Fruit fly (Drosophila melanogaster) whole organism, embryonic: ENCODE data around the gene Bet5.

Experiments
- Abd-B ChIP-seq: fragments of 200-800 bp; sonication (Bioruptor generic); optimal IDR thresholded peaks from 2 replicates; lab custom pipeline; 2018; ENCODE audit warnings: missing biosample characterization, mild to moderate bottlenecking, missing genetic modification characterization, moderate library complexity
- CG10462 ChIP-seq: fragments of 200-800 bp; sonication (Bioruptor generic); optimal IDR thresholded peaks from 2 replicates; lab custom pipeline; 2016; ENCODE audit warnings: missing biosample characterization, missing genetic modification characterization
- CG11696 ChIP-seq: fragments of 200-800 bp; sonication (Bioruptor generic); IDR thresholded peaks from 2 replicates; pipeline ENCODE4 v1.3.6; 2022; ENCODE audit warnings: missing biosample characterization, missing genetic modification characterization
- CG12236 ChIP-seq: fragments of 200-800 bp; sonication (Bioruptor generic); optimal IDR thresholded peaks from 2 replicates; lab custom pipeline; 2016; ENCODE audit warnings: missing biosample characterization, missing genetic modification characterization
- CG13894 ChIP-seq: fragments of 200-800 bp; sonication (Bioruptor generic); optimal IDR thresholded peaks from 3 replicates; lab custom pipeline; 2018; ENCODE audit warnings: missing biosample characterization, mild to moderate bottlenecking, missing genetic modification characterization, moderate library complexity
- CG14014 ChIP-seq: fragments of 200-800 bp; sonication (Bioruptor generic); IDR thresholded peaks from 2 replicates; pipeline ENCODE4 v1.3.6; 2022; ENCODE audit warnings: missing biosample characterization, missing genetic modification characterization
- CG16779 ChIP-seq: fragments of 200-800 bp; sonication (Bioruptor generic); IDR thresholded peaks from 2 replicates; pipeline ENCODE4 v1.3.6; 2022; ENCODE audit warnings: missing biosample characterization, missing genetic modification characterization
- CG1832 ChIP-seq: fragments of 200-800 bp; sonication (Bioruptor generic); optimal IDR thresholded peaks from 2 replicates; lab custom pipeline; 2017; ENCODE audit warnings: missing biosample characterization, mild to moderate bottlenecking, missing genetic modification characterization, inconsistent platforms
- CG18599 ChIP-seq: fragments of 200-800 bp; sonication (Bioruptor generic); optimal IDR thresholded peaks from 3 replicates; lab custom pipeline; 2017; ENCODE audit warnings: missing biosample characterization, missing genetic modification characterization, mild to moderate bottlenecking, moderate library complexity, missing genetic modification reagents
- CG2120 ChIP-seq: fragments of 200-800 bp; sonication (Bioruptor generic); optimal IDR thresholded peaks from 3 replicates; lab custom pipeline; 2016; ENCODE audit warnings: missing biosample characterization, missing genetic modification characterization
- CG2202 ChIP-seq: fragments of 200-800 bp; sonication (Bioruptor generic); optimal IDR thresholded peaks from 2 replicates; lab custom pipeline; 2018; ENCODE audit warnings: missing biosample characterization, mild to moderate bottlenecking, missing genetic modification characterization
- CG30020 ChIP-seq: fragments of 200-800 bp; optimal IDR thresholded peaks from 2 replicates; lab custom pipeline; 2019; ENCODE audit warnings: missing biosample characterization, mild to moderate bottlenecking, missing genetic modification characterization, moderate library complexity
- CG30431 ChIP-seq: fragments of 200-800 bp; sonication (Bioruptor generic); optimal IDR thresholded peaks from 2 replicates; lab custom pipeline; 2017; ENCODE audit warnings: missing biosample characterization, missing genetic modification characterization
- CG4424 ChIP-seq: fragments of 200-800 bp; sonication (Bioruptor generic); optimal IDR thresholded peaks from 3 replicates; lab custom pipeline; 2016; ENCODE audit warnings: missing biosample characterization, missing genetic modification characterization
- CG7963 ChIP-seq: fragments of 200-800 bp; sonication (Bioruptor generic); IDR thresholded peaks from 3 replicates; pipeline ENCODE4 v1.3.6; 2022; ENCODE audit warnings: missing biosample characterization, missing genetic modification characterization; ENCODE audit not compliant: partially characterized antibody
- CG8359 ChIP-seq: fragments of 200-800 bp; sonication (Bioruptor generic); optimal IDR thresholded peaks from 2 replicates; lab custom pipeline; 2017; ENCODE audit warnings: missing biosample characterization, mild to moderate bottlenecking, missing genetic modification characterization, borderline replicate concordance
- CG8765 ChIP-seq: fragments of 200-800 bp; sonication (Bioruptor generic); IDR thresholded peaks from 2 replicates; pipeline ENCODE4 v1.3.6; 2022; ENCODE audit warnings: missing biosample characterization, missing genetic modification characterization
- CG8924 ChIP-seq: fragments of 200-800 bp; optimal IDR thresholded peaks from 3 replicates; lab custom pipeline; 2019; ENCODE audit warnings: missing biosample characterization, mild to moderate bottlenecking, missing genetic modification characterization, moderate library complexity
- CkIIα-i1 ChIP-seq: fragments of 200-800 bp; sonication (Bioruptor generic); IDR thresholded peaks from 2 replicates; pipeline ENCODE4 v1.3.6; 2022; ENCODE audit warnings: missing biosample characterization, missing genetic modification characterization
- Deaf1 ChIP-seq: fragments of 200-800 bp; optimal IDR thresholded peaks from 3 replicates; lab custom pipeline; 2019; ENCODE audit warnings: missing biosample characterization, mild to moderate bottlenecking, missing genetic modification characterization, moderate library complexity
- Dp ChIP-seq: fragments of 200-800 bp; sonication (Bioruptor generic); optimal IDR thresholded peaks from 2 replicates; lab custom pipeline; 2018; ENCODE audit warnings: missing biosample characterization, mild to moderate bottlenecking, missing genetic modification characterization, moderate library complexity
- Drgx ChIP-seq: fragments of 200-800 bp; sonication (Bioruptor generic); IDR thresholded peaks from 2 replicates; pipeline ENCODE4 v1.3.6; 2022; ENCODE audit warnings: missing biosample characterization, missing genetic modification characterization
- HLH4C ChIP-seq: fragments of 200-800 bp; sonication (Bioruptor generic); IDR thresholded peaks from 3 replicates; pipeline ENCODE4 v1.3.6; 2022; ENCODE audit warnings: missing biosample characterization, missing genetic modification characterization; ENCODE audit not compliant: partially characterized antibody
- Mad ChIP-seq: fragments of 200-800 bp; sonication (Bioruptor generic); optimal IDR thresholded peaks from 2 replicates; lab custom pipeline; 2016; ENCODE audit warnings: missing biosample characterization, missing genetic modification characterization
- Optix ChIP-seq: fragments of 200-800 bp; sonication (Bioruptor generic); IDR thresholded peaks from 3 replicates; pipeline ENCODE4 v1.3.6; 2022; ENCODE audit warnings: missing biosample characterization, missing genetic modification characterization
- Sry-β ChIP-seq: fragments of 200-800 bp; sonication (Bioruptor generic); optimal IDR thresholded peaks from 2 replicates; lab custom pipeline; 2018; ENCODE audit warnings: missing biosample characterization, mild to moderate bottlenecking, missing genetic modification characterization, moderate library complexity
- Xrp1 ChIP-seq: fragments of 200-800 bp; sonication (Bioruptor generic); IDR thresholded peaks from 2 replicates; pipeline ENCODE4 v1.3.6; 2022; ENCODE audit warnings: missing biosample characterization, missing genetic modification characterization
- ash1 ChIP-seq: fragments of 200-800 bp; sonication (Bioruptor generic); optimal IDR thresholded peaks from 2 replicates; lab custom pipeline; 2018; ENCODE audit warnings: missing biosample characterization, mild to moderate bottlenecking, missing genetic modification characterization
- ato ChIP-seq: fragments of 200-800 bp; sonication (Bioruptor generic); IDR thresholded peaks from 2 replicates; pipeline ENCODE4 v1.3.6; 2022; ENCODE audit warnings: missing biosample characterization, missing genetic modification characterization; ENCODE audit not compliant: partially characterized antibody
- bigmax ChIP-seq: fragments of 200-800 bp; sonication (Bioruptor generic); optimal IDR thresholded peaks from 2 replicates; lab custom pipeline; 2018; ENCODE audit warnings: missing biosample characterization, mild to moderate bottlenecking, missing genetic modification characterization
- cad ChIP-seq: fragments of >200 bp; optimal IDR thresholded peaks from 2 replicates; lab custom pipeline; 2017; ENCODE audit warnings: missing biosample characterization, missing genetic modification characterization
- dmrt99B ChIP-seq: fragments of 200-800 bp; sonication (Bioruptor generic); optimal IDR thresholded peaks from 2 replicates; lab custom pipeline; 2018; ENCODE audit warnings: missing biosample characterization, mild to moderate bottlenecking, missing genetic modification characterization, moderate library complexity
- dpn ChIP-seq, 2 experiments: fragments of 200-800 bp; sonication (Bioruptor generic); optimal IDR thresholded peaks; 3 replicates each; lab custom pipeline; 2016; ENCODE audit warnings: missing biosample characterization in 2 of 2, missing genetic modification characterization in 2 of 2
- en ChIP-seq: fragments of 200-800 bp; sonication (Bioruptor generic); optimal IDR thresholded peaks from 2 replicates; lab custom pipeline; 2016; ENCODE audit warnings: missing biosample characterization, missing genetic modification characterization
- ftz-f1 ChIP-seq: fragments of 200-800 bp; sonication (Bioruptor generic); optimal IDR thresholded peaks from 2 replicates; lab custom pipeline; 2016; ENCODE audit warnings: missing biosample characterization, missing genetic modification characterization
- gem ChIP-seq: fragments of 200-800 bp; sonication (Bioruptor generic); optimal IDR thresholded peaks from 2 replicates; lab custom pipeline; 2019; ENCODE audit warnings: missing biosample characterization, mild to moderate bottlenecking, missing genetic modification characterization, moderate library complexity
- kay ChIP-seq: fragments of 200-800 bp; sonication (Bioruptor generic); optimal IDR thresholded peaks from 2 replicates; lab custom pipeline; 2016; ENCODE audit warnings: missing biosample characterization, missing genetic modification characterization
- ken ChIP-seq: fragments of 200-800 bp; sonication (Bioruptor generic); IDR thresholded peaks from 3 replicates; pipeline ENCODE4 v1.3.6; 2022; ENCODE audit warnings: missing biosample characterization, missing genetic modification characterization
- nerfin-2 ChIP-seq: fragments of 200-800 bp; sonication (Bioruptor generic); IDR thresholded peaks from 2 replicates; pipeline ENCODE4 v1.3.6; 2022; ENCODE audit warnings: missing biosample characterization, missing genetic modification characterization; ENCODE audit not compliant: partially characterized antibody
- nmo ChIP-seq: fragments of 200-800 bp; sonication (Bioruptor generic); optimal IDR thresholded peaks from 2 replicates; lab custom pipeline; 2018; ENCODE audit warnings: missing biosample characterization, mild to moderate bottlenecking, missing genetic modification characterization, moderate library complexity
- pros ChIP-seq: fragments of 200-800 bp; sonication (Bioruptor generic); optimal IDR thresholded peaks from 3 replicates; lab custom pipeline; 2019; ENCODE audit warnings: missing biosample characterization, mild to moderate bottlenecking, missing genetic modification characterization, moderate library complexity
- row ChIP-seq: fragments of 200-800 bp; sonication (Bioruptor generic); IDR thresholded peaks from 3 replicates; pipeline ENCODE4 v1.3.6; 2022; ENCODE audit warnings: missing biosample characterization, missing genetic modification characterization
- sug ChIP-seq: fragments of 200-800 bp; optimal IDR thresholded peaks from 2 replicates; lab custom pipeline; 2019; ENCODE audit warnings: missing biosample characterization, mild to moderate bottlenecking, missing genetic modification characterization, moderate library complexity
- tio ChIP-seq: fragments of 200-800 bp; sonication (Bioruptor generic); optimal IDR thresholded peaks from 2 replicates; lab custom pipeline; 2017; ENCODE audit warnings: missing biosample characterization, missing genetic modification characterization, inconsistent platforms
- trh ChIP-seq: fragments of 200-800 bp; sonication (Bioruptor generic); optimal IDR thresholded peaks from 2 replicates; lab custom pipeline; 2016; ENCODE audit warnings: missing biosample characterization, missing genetic modification characterization
- vvl ChIP-seq: fragments of 200-800 bp; sonication (Bioruptor generic); IDR thresholded peaks from 2 replicates; pipeline ENCODE4 v1.3.6; 2022; ENCODE audit warnings: missing biosample characterization, missing genetic modification characterization
- z ChIP-seq: fragments of 200-800 bp; sonication (Bioruptor generic); IDR thresholded peaks from 3 replicates; pipeline ENCODE4 v1.3.6; 2022; ENCODE audit warnings: missing biosample characterization, missing genetic modification characterization
- zfh1 ChIP-seq: fragments of 200-800 bp; sonication (Bioruptor generic); IDR thresholded peaks from 3 replicates; pipeline ENCODE4 v1.3.6; 2022; ENCODE audit warnings: missing biosample characterization, missing genetic modification characterization

The Bet5 gene

dm6 chr3R:30203104-30203986, 23.3 kb downstream of the Bet5 start (continued):
- TF ChIP-seq CG14014 (GFP tag; lab: Robert Waterston, UW) (peak; percentile 97), Xrp1 (GFP tag; lab: Robert Waterston, UW) (peak; percentile 93), tio (GFP tag; lab: Kevin White, UChicago) (peak; percentile 92), bigmax (GFP tag; lab: Kevin White, UChicago) (no peak), kay (GFP tag; lab: Kevin White, UChicago) (peak; percentile 90), row (GFP tag; lab: Robert Waterston, UW) (peak; percentile 99), CG1832 (GFP tag; lab: Kevin White, UChicago) (no peak), CG11696 (peak; percentile 75), CG30431 (GFP tag; lab: Kevin White, UChicago) (peak; percentile 89), pros (GFP tag; lab: Kevin White, UChicago) (peak; percentile 7), dmrt99B (tag; lab: Kevin White, UChicago) (peak; percentile 97), sug (tag; lab: Kevin White, UChicago) (peak; percentile 90), Deaf1 (tag; lab: Kevin White, UChicago) (peak; percentile 83), Abd-B (peak; percentile 97), CG4424 (GFP tag; lab: Kevin White, UChicago) (peak; percentile 98), nerfin-2 (GFP tag; lab: Robert Waterston, UW) (no peak), Optix (GFP tag; lab: Robert Waterston, UW) (peak; percentile 98), gem (peak; percentile 96), vvl (GFP tag; lab: Robert Waterston, UW) (peak; percentile 95), cad (GFP tag; lab: Kevin White, UChicago) (no peak), CG30020 (tag; lab: Kevin White, UChicago) (peak; percentile 76), CG8765 (GFP tag; lab: Robert Waterston, UW) (peak; percentile 66; the same call in 1 of the 2 replicates), HLH4C (GFP tag; lab: Robert Waterston, UW) (0 out of 3 replicates have a peak, but pooled peaks have one; percentile 29), CG8924 (tag; lab: Kevin White, UChicago) (peak; percentile 97), Mad (GFP tag; lab: Kevin White, UChicago) (peak; percentile 85), Sry-β (peak; percentile 64), ato (GFP tag; lab: Robert Waterston, UW) (no peak), CG12236 (GFP tag; lab: Kevin White, UChicago) (peak; percentile 82), CG7963 (GFP tag; lab: Robert Waterston, UW) (no peak), z (GFP tag; lab: Robert Waterston, UW) (peak; percentile 66; the same call in 1 of the 3 replicates), CG2120 (GFP tag; lab: Kevin White, UChicago) (peak; percentile 97), CG18599 (peak; percentile 98), zfh1 (GFP tag; lab: Robert Waterston, UW) (peak; percentile 88), Dp (GFP tag; lab: Kevin White, UChicago) (no peak), CG13894 (tag; lab: Kevin White, UChicago) (peak; percentile 85), dpn (GFP tag; optimal IDR thresholded peaks at IDR 0.05; lab: Kevin White, UChicago) (peak; percentile 96 to 99), CG2202 (tag; lab: Kevin White, UChicago) (peak; percentile 81), ash1 (GFP tag; lab: Kevin White, UChicago) (peak; percentile 76), CG8359 (GFP tag; lab: Kevin White, UChicago) (peak; percentile 84), en (peak; percentile 89), nmo (GFP tag; lab: Kevin White, UChicago) (peak; percentile 98), Drgx (GFP tag; lab: Robert Waterston, UW) (peak; percentile 73), trh (GFP tag; lab: Kevin White, UChicago) (peak; percentile 76), ftz-f1 (GFP tag; lab: Kevin White, UChicago) (peak; percentile 92), ken (GFP tag; lab: Robert Waterston, UW) (peak; percentile 91), CG16779 (GFP tag; lab: Robert Waterston, UW) (peak; percentile 90), CkIIα-i1 (GFP tag; lab: Robert Waterston, UW) (peak; percentile 88), CG10462 (GFP tag; lab: Kevin White, UChicago) (peak; percentile 83)
